Worm (Caenorhabditis elegans): ENCODE results near the gene twnk-1.

The twnk-1 gene

ce11 chrX:5810677-5811076 lies 19.7 kb downstream of the twnk-1 start (continued):
- TF ChIP-seq gmeb-1 (tag; optimal IDR thresholded peaks at IDR 0.05) (no peak), snpc-4 (tag; optimal IDR thresholded peaks at IDR 0.05) (no peak), zag-1 (tag; optimal IDR thresholded peaks at IDR 0.05) (no peak), ztf-11 (tag; optimal IDR thresholded peaks at IDR 0.05) (no peak), mab-5 (tag; optimal IDR thresholded peaks at IDR 0.05) (no peak), lin-39 (tag; optimal IDR thresholded peaks at IDR 0.05) (no peak)

- TF ChIP-seq nhr-21 (tag; optimal IDR thresholded peaks at IDR 0.05) = peak; percentile 83
- TF ChIP-seq nhr-25 (tag; optimal IDR thresholded peaks at IDR 0.05) = no peak
- TF ChIP-seq nhr-77 (tag; optimal IDR thresholded peaks at IDR 0.05) = no peak
- TF ChIP-seq egl-27 (tag; optimal IDR thresholded peaks at IDR 0.05) = peak; percentile 76
- peak; percentile 51 for TF ChIP-seq C34F6.9 (tag; optimal IDR thresholded peaks at IDR 0.05)
- TF ChIP-seq mbf-1 (tag; optimal IDR thresholded peaks at IDR 0.05) = no peak
- no peak for TF ChIP-seq blmp-1 (tag; optimal IDR thresholded peaks at IDR 0.05; ENCODE audit: insufficient read depth)
- no peak for TF ChIP-seq R02D3.7 (tag; optimal IDR thresholded peaks at IDR 0.05)
- no peak for TF ChIP-seq snpc-4 (tag; optimal IDR thresholded peaks at IDR 0.05)
- no peak for TF ChIP-seq nhr-23 (tag; optimal IDR thresholded peaks at IDR 0.05)
- no peak for TF ChIP-seq aly-2 (tag; optimal IDR thresholded peaks at IDR 0.05)
- TF ChIP-seq ama-1 (optimal IDR thresholded peaks at IDR 0.05) = no peak
- peak; percentile 47 for TF ChIP-seq lin-11 (tag; optimal IDR thresholded peaks at IDR 0.05)
- peak; percentile 3 for TF ChIP-seq lin-13 (GFP tag; optimal IDR thresholded peaks at IDR 0.05)
- TF ChIP-seq sma-3 (GFP tag; optimal IDR thresholded peaks at IDR 0.05) = peak; percentile 58
- peak; percentile 91 for TF ChIP-seq sem-4 (tag; optimal IDR thresholded peaks at IDR 0.05)
- no peak for TF ChIP-seq mab-5 (tag; optimal IDR thresholded peaks at IDR 0.05)
- no peak for TF ChIP-seq dmd-4 (tag; optimal IDR thresholded peaks at IDR 0.05)
- TF ChIP-seq ztf-4 (tag; optimal IDR thresholded peaks at IDR 0.05) = no peak
- TF ChIP-seq ztf-11 (tag; optimal IDR thresholded peaks at IDR 0.05) = no peak
- no peak for TF ChIP-seq ceh-82 (tag; optimal IDR thresholded peaks at IDR 0.05)
- no peak for TF ChIP-seq nhr-237 (tag; optimal IDR thresholded peaks at IDR 0.05)
- TF ChIP-seq unc-55 (GFP tag; optimal IDR thresholded peaks at IDR 0.05) = peak; percentile 41
- peak; percentile 87 for TF ChIP-seq sma-9 (GFP tag; optimal IDR thresholded peaks at IDR 0.05)
- no peak for TF ChIP-seq sma-9 (tag; optimal IDR thresholded peaks at IDR 0.05)
- TF ChIP-seq F13H6.1 (tag; optimal IDR thresholded peaks at IDR 0.05) = peak; percentile 100
- TF ChIP-seq fos-1 (tag; optimal IDR thresholded peaks at IDR 0.05) = peak; percentile 49
- TF ChIP-seq nhr-11 (tag; optimal IDR thresholded peaks at IDR 0.05) = no peak
- no peak for TF ChIP-seq alr-1 (tag; optimal IDR thresholded peaks at IDR 0.05)
- TF ChIP-seq lsy-2 (tag; optimal IDR thresholded peaks at IDR 0.05) = peak in 1 of 2 experiments; percentile 76
- peak; percentile 63 for TF ChIP-seq zag-1 (tag; optimal IDR thresholded peaks at IDR 0.05)
- TF ChIP-seq nhr-6 (tag; optimal IDR thresholded peaks at IDR 0.05) = no peak
- TF ChIP-seq skn-1 (tag; optimal IDR thresholded peaks at IDR 0.05) = no peak
- no peak for TF ChIP-seq gmeb-1 (tag; optimal IDR thresholded peaks at IDR 0.05)
- TF ChIP-seq ztf-1 (GFP tag; conservative IDR thresholded peaks at IDR 0.05) = no peak
- peak; percentile 66 for TF ChIP-seq lin-39 (tag; optimal IDR thresholded peaks at IDR 0.05)
- TF ChIP-seq crh-2 (tag; optimal IDR thresholded peaks at IDR 0.05) = peak; percentile 68
- peak; percentile 46 for TF ChIP-seq nhr-129 (tag; optimal IDR thresholded peaks at IDR 0.05)
- TF ChIP-seq elt-1 (tag; optimal IDR thresholded peaks at IDR 0.05) = no peak
- no peak for TF ChIP-seq unc-39 (tag; optimal IDR thresholded peaks at IDR 0.05)
- TF ChIP-seq unc-62 (GFP tag; optimal IDR thresholded peaks at IDR 0.05) = peak; percentile 20
- peak; percentile 94 for TF ChIP-seq peb-1 (tag; optimal IDR thresholded peaks at IDR 0.05)
- no peak for TF ChIP-seq ceh-16 (tag; optimal IDR thresholded peaks at IDR 0.05)
- TF ChIP-seq Y55F3AM.14 (GFP tag; optimal IDR thresholded peaks at IDR 0.05) = peak; percentile 98
- no peak for TF ChIP-seq elt-3 (tag; optimal IDR thresholded peaks at IDR 0.05)
- TF ChIP-seq nhr-10 (tag; optimal IDR thresholded peaks at IDR 0.05) = no peak
- peak; percentile 68 to 81 for TF ChIP-seq mdl-1 (tag; optimal IDR thresholded peaks at IDR 0.05)
- TF ChIP-seq ZK546.5 (tag; optimal IDR thresholded peaks at IDR 0.05) = no peak
- no peak for TF ChIP-seq nhr-12 (tag; optimal IDR thresholded peaks at IDR 0.05)
Observed at ce11 chrX:5811997-5812562, 21.1 kb downstream of the twnk-1 start.

Data from whole organism, L2 larva.